Worm (Caenorhabditis elegans) whole organism, L2 larva: ENCODE measurements around the gene hda-6.

Source experiments
- elt-1 ChIP-seq: fragments of 150-350 bp; optimal IDR thresholded peaks from 2 replicates; lab custom pipeline; 2014; ENCODE audit warnings: missing biosample characterization, missing genetic modification characterization
- fos-1 ChIP-seq: fragments of 150-350 bp; optimal IDR thresholded peaks from 2 replicates; lab custom pipeline; 2014; ENCODE audit warnings: missing biosample characterization, missing genetic modification characterization
- lin-13 ChIP-seq: fragments of 150-350 bp; optimal IDR thresholded peaks from 2 replicates; lab custom pipeline; 2014; ENCODE audit warnings: missing biosample characterization, missing genetic modification reagents, missing genetic modification characterization
- nhr-12 ChIP-seq: fragments of 150-350 bp; optimal IDR thresholded peaks from 2 replicates; lab custom pipeline; 2014; ENCODE audit warnings: missing biosample characterization, missing genetic modification characterization
- nhr-23 ChIP-seq: fragments of 150-350 bp; optimal IDR thresholded peaks from 2 replicates; lab custom pipeline; 2014; ENCODE audit warnings: missing biosample characterization, missing genetic modification reagents, missing genetic modification characterization
- sem-4 ChIP-seq: fragments of 150-350 bp; optimal IDR thresholded peaks from 2 replicates; lab custom pipeline; 2014; ENCODE audit warnings: missing biosample characterization, missing genetic modification reagents, missing genetic modification characterization
- skn-1 ChIP-seq: sonication (generic microtip); optimal IDR thresholded peaks from 2 replicates; lab custom pipeline; 2017; ENCODE audit warnings: missing biosample characterization, missing genetic modification characterization
- snpc-4 ChIP-seq: fragments of 150-350 bp; optimal IDR thresholded peaks from 2 replicates; lab custom pipeline; 2014; ENCODE audit warnings: missing biosample characterization, missing genetic modification characterization
- unc-62 ChIP-seq: fragments of 150-350 bp; optimal IDR thresholded peaks from 2 replicates; lab custom pipeline; 2014; ENCODE audit warnings: missing biosample characterization, missing genetic modification reagents, missing genetic modification characterization

DNA sequence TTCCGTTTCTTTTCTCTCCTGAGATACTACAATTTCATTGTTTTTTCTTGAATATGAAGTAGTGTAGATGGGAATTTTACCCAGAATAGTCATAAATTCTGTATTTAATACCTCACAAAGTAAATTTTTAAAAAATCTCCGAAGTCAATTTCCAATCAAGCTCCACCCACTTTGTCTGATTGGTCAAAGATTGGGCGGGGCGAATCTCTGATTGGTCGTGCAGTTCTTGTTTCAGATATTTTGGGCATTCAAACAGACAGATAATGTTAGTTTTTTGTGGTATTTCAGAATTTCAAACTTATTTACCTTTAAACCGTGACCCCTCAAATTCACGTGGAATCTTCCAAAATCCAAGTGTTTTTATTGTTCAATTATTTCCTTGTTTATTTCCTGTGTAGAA is 3.6 kb downstream of the hda-6 start, which contains the start of gene F41H10.5:
- no peak for TF ChIP-seq lin-13 (GFP tag; lab: Kevin White, UChicago)
- TF ChIP-seq unc-62 (GFP tag; lab: Kevin White, UChicago), result no peak
- no peak for TF ChIP-seq skn-1
- no peak for TF ChIP-seq elt-1 (tag; lab: Kevin White, UChicago)
- TF ChIP-seq snpc-4 (tag; lab: Kevin White, UChicago), result no peak
- no peak for TF ChIP-seq nhr-12 (tag; lab: Kevin White, UChicago)
- TF ChIP-seq fos-1 (tag; lab: Kevin White, UChicago), result no peak
- no peak for TF ChIP-seq nhr-23 (tag; lab: Kevin White, UChicago)
- no peak for TF ChIP-seq sem-4 (tag; lab: Kevin White, UChicago)
